Worm (Caenorhabditis elegans) whole organism, L2 larva: ENCODE measurements around the gene F09C6.14.

Experiments used
- C34F6.9 ChIP-seq: fragments of 150-350 bp; optimal IDR thresholded peaks from 2 replicates; lab custom pipeline; 2014; ENCODE audit warnings: missing biosample characterization, missing genetic modification characterization
- R02D3.7 ChIP-seq: fragments of 150-350 bp; optimal IDR thresholded peaks from 2 replicates; lab custom pipeline; 2014; ENCODE audit warnings: missing biosample characterization, missing genetic modification characterization
- Y55F3AM.14 ChIP-seq: fragments of 200-800 bp; sonication (Bioruptor generic); optimal IDR thresholded peaks from 2 replicates; lab custom pipeline; 2018; ENCODE audit warnings: mild to moderate bottlenecking, missing genetic modification characterization, missing compliant biosample characterization
- alr-1 ChIP-seq: fragments of 150-350 bp; optimal IDR thresholded peaks from 2 replicates; lab custom pipeline; 2014; ENCODE audit warnings: missing biosample characterization, missing genetic modification characterization
- aly-2 ChIP-seq: fragments of 150-350 bp; optimal IDR thresholded peaks from 2 replicates; lab custom pipeline; 2014; ENCODE audit warnings: missing biosample characterization, missing genetic modification characterization
- ama-1 ChIP-seq: fragments of 150-350 bp; optimal IDR thresholded peaks from 2 replicates; lab custom pipeline; 2018; ENCODE audit warnings: inconsistent platforms
- blmp-1 ChIP-seq: sonication (generic microtip); optimal IDR thresholded peaks from 2 replicates; lab custom pipeline; 2017; ENCODE audit warnings: missing genetic modification characterization, mild to moderate bottlenecking, missing compliant biosample characterization, antibody characterized with exemption, moderate library complexity; ENCODE audit not compliant: insufficient read depth
- ceh-16 ChIP-seq: fragments of 150-350 bp; optimal IDR thresholded peaks from 2 replicates; lab custom pipeline; 2014; ENCODE audit warnings: missing biosample characterization, missing genetic modification characterization
- ceh-82 ChIP-seq: fragments of 150-350 bp; optimal IDR thresholded peaks from 2 replicates; lab custom pipeline; 2014; ENCODE audit warnings: missing biosample characterization, missing genetic modification characterization
- crh-2 ChIP-seq: sonication (generic microtip); optimal IDR thresholded peaks from 2 replicates; lab custom pipeline; 2017; ENCODE audit warnings: missing biosample characterization, missing genetic modification characterization
- dmd-4 ChIP-seq: sonication (generic microtip); optimal IDR thresholded peaks from 2 replicates; lab custom pipeline; 2017; ENCODE audit warnings: missing biosample characterization, missing genetic modification characterization
- egl-27 ChIP-seq: sonication (generic microtip); optimal IDR thresholded peaks from 3 replicates; lab custom pipeline; 2017; ENCODE audit warnings: missing biosample characterization, missing genetic modification reagents, missing genetic modification characterization
- elt-1 ChIP-seq: fragments of 150-350 bp; optimal IDR thresholded peaks from 2 replicates; lab custom pipeline; 2014; ENCODE audit warnings: missing biosample characterization, missing genetic modification characterization
- fos-1 ChIP-seq: fragments of 150-350 bp; optimal IDR thresholded peaks from 2 replicates; lab custom pipeline; 2014; ENCODE audit warnings: missing biosample characterization, missing genetic modification characterization
- lin-39 ChIP-seq: fragments of 150-350 bp; optimal IDR thresholded peaks from 2 replicates; lab custom pipeline; 2014; ENCODE audit warnings: missing biosample characterization, missing genetic modification reagents, missing genetic modification characterization
- mbf-1 ChIP-seq: sonication (generic microtip); optimal IDR thresholded peaks from 2 replicates; lab custom pipeline; 2017; ENCODE audit warnings: missing biosample characterization, missing genetic modification characterization
- mdl-1 ChIP-seq, 2 experiments: fragments of 150-350 bp in 1 of 2; sonication (generic microtip) in 1 of 2; optimal IDR thresholded peaks; 2 replicates each; lab custom pipeline; 2017; ENCODE audit warnings: missing biosample characterization in 2 of 2, missing genetic modification characterization in 2 of 2
- nhr-10 ChIP-seq: sonication (generic microtip); optimal IDR thresholded peaks from 2 replicates; lab custom pipeline; 2017; ENCODE audit warnings: missing biosample characterization, missing genetic modification characterization
- nhr-11 ChIP-seq: fragments of 150-350 bp; optimal IDR thresholded peaks from 2 replicates; lab custom pipeline; 2014; ENCODE audit warnings: missing biosample characterization, missing genetic modification characterization
- nhr-12 ChIP-seq: fragments of 150-350 bp; optimal IDR thresholded peaks from 2 replicates; lab custom pipeline; 2014; ENCODE audit warnings: missing biosample characterization, missing genetic modification characterization
- nhr-129 ChIP-seq: fragments of 150-350 bp; optimal IDR thresholded peaks from 2 replicates; lab custom pipeline; 2014; ENCODE audit warnings: missing biosample characterization, missing genetic modification characterization
- nhr-23 ChIP-seq: fragments of 150-350 bp; optimal IDR thresholded peaks from 2 replicates; lab custom pipeline; 2014; ENCODE audit warnings: missing biosample characterization, missing genetic modification reagents, missing genetic modification characterization
- nhr-25 ChIP-seq: fragments of 150-350 bp; sonication (generic microtip); optimal IDR thresholded peaks from 3 replicates; lab custom pipeline; 2014; ENCODE audit warnings: missing biosample characterization, missing genetic modification characterization
- nhr-6 ChIP-seq: fragments of 150-350 bp; optimal IDR thresholded peaks from 2 replicates; lab custom pipeline; 2014; ENCODE audit warnings: missing biosample characterization, missing genetic modification characterization
- nhr-77 ChIP-seq: fragments of 150-350 bp; optimal IDR thresholded peaks from 2 replicates; lab custom pipeline; 2014; ENCODE audit warnings: missing biosample characterization, missing genetic modification characterization
- sma-3 ChIP-seq: sonication (generic microtip); optimal IDR thresholded peaks from 2 replicates; lab custom pipeline; 2016; ENCODE audit warnings: missing genetic modification reagents, missing genetic modification characterization, missing compliant biosample characterization
- sma-9 ChIP-seq, 2 experiments: fragments of 150-350 bp in 1 of 2; sonication (generic microtip) in 1 of 2; optimal IDR thresholded peaks; 2 replicates each; lab custom pipeline; 2014 to 2016; ENCODE audit warnings: missing genetic modification characterization in 2 of 2, mild to moderate bottlenecking in 1 of 2, missing biosample characterization in 1 of 2, missing compliant biosample characterization in 1 of 2, missing genetic modification reagents in 1 of 2, moderate library complexity in 1 of 2
- unc-39 ChIP-seq: fragments of 150-350 bp; optimal IDR thresholded peaks from 2 replicates; lab custom pipeline; 2014; ENCODE audit warnings: missing biosample characterization, missing genetic modification characterization
- unc-55 ChIP-seq: fragments of 150-350 bp; sonication (generic microtip); optimal IDR thresholded peaks from 3 replicates; lab custom pipeline; 2014; ENCODE audit warnings: missing biosample characterization, missing genetic modification reagents, missing genetic modification characterization
- zag-1 ChIP-seq: fragments of 150-350 bp; optimal IDR thresholded peaks from 2 replicates; lab custom pipeline; 2014; ENCODE audit warnings: missing biosample characterization, missing genetic modification characterization
- ztf-4 ChIP-seq: fragments of 150-350 bp; optimal IDR thresholded peaks from 2 replicates; lab custom pipeline; 2014; ENCODE audit warnings: missing biosample characterization, missing genetic modification characterization

The F09C6.14 gene

ce11 chrV:16853956-16854683 lies 26.7 kb upstream of the F09C6.14 start, which contains the start of the genes clec-35 and clec-27:
clec-35 (minus strand) TSS chrV:16854056.
clec-27 (plus strand) TSS chrV:16854633.
- TF ChIP-seq ceh-82 (tag; lab: Kevin White, UChicago): no peak

- TF ChIP-seq nhr-6 (tag; lab: Kevin White, UChicago) (no peak), sma-9 (GFP tag; optimal IDR thresholded peaks at IDR 0.05; lab: Kevin White, UChicago) (no peak), sma-9 (tag; optimal IDR thresholded peaks at IDR 0.05; lab: Kevin White, UChicago) (no peak), ceh-82 (tag; lab: Kevin White, UChicago) (no peak), R02D3.7 (tag; lab: Kevin White, UChicago) (no peak), unc-39 (no peak), unc-55 (no peak), nhr-10 (tag; lab: Kevin White, UChicago) (no peak), ama-1 (lab: Kevin White, UChicago) (no peak)
These were observed 22.8 kb upstream of the F09C6.14 start, which contains the start of the genes clec-31 and clec-22 for ce11 chrV:16857977-16858479. clec-31 (minus strand) TSS chrV:16858077. clec-22 (plus strand) TSS chrV:16858429.

- no peak for TF ChIP-seq nhr-77 (tag; lab: Kevin White, UChicago)
- no peak for TF ChIP-seq mdl-1 (tag; optimal IDR thresholded peaks at IDR 0.05; lab: Kevin White, UChicago)
- no peak for TF ChIP-seq nhr-10 (tag; lab: Kevin White, UChicago)
- TF ChIP-seq lin-39: no peak
- TF ChIP-seq nhr-25 (tag; lab: Kevin White, UChicago): no peak
- TF ChIP-seq crh-2 (tag; lab: Kevin White, UChicago): no peak
- no peak for TF ChIP-seq nhr-23
- no peak for TF ChIP-seq sma-3 (GFP tag; lab: Kevin White, UChicago)
- TF ChIP-seq blmp-1 (tag; lab: Kevin White, UChicago): no peak
- TF ChIP-seq ceh-82 (tag; lab: Kevin White, UChicago): no peak
- no peak for TF ChIP-seq ama-1 (lab: Kevin White, UChicago)
- no peak for TF ChIP-seq R02D3.7 (tag; lab: Kevin White, UChicago)
- TF ChIP-seq nhr-12 (tag; lab: Kevin White, UChicago): no peak
- no peak for TF ChIP-seq fos-1 (tag; lab: Kevin White, UChicago)
- TF ChIP-seq zag-1 (tag; lab: Kevin White, UChicago): no peak
- TF ChIP-seq alr-1 (tag; lab: Kevin White, UChicago): no peak
- TF ChIP-seq egl-27: no peak
- no peak for TF ChIP-seq aly-2 (tag; lab: Kevin White, UChicago)
- TF ChIP-seq nhr-6 (tag; lab: Kevin White, UChicago): no peak
- no peak for TF ChIP-seq dmd-4 (tag; lab: Kevin White, UChicago)
These were observed 19.1 kb upstream of the F09C6.14 start, which contains the start of the genes clec-32 and clec-24 for ce11 chrV:16861719-16862118. clec-32 (minus strand) TSS chrV:16861819. clec-24 (plus strand) TSS chrV:16862012.

ce11 chrV:16865404-16865803 lies 15.4 kb upstream of the F09C6.14 start, which contains the start of gene clec-28:
clec-28 (plus strand) TSS chrV:16865704.
- no peak for TF ChIP-seq mbf-1 (tag; lab: Kevin White, UChicago)
- TF ChIP-seq ceh-82 (tag; lab: Kevin White, UChicago): no peak
- no peak for TF ChIP-seq ztf-4
- TF ChIP-seq elt-1: no peak
- no peak for TF ChIP-seq nhr-129 (tag; lab: Kevin White, UChicago)
- TF ChIP-seq sma-9 (GFP tag; optimal IDR thresholded peaks at IDR 0.05; lab: Kevin White, UChicago): no peak
- TF ChIP-seq sma-9 (tag; optimal IDR thresholded peaks at IDR 0.05; lab: Kevin White, UChicago): no peak

- TF ChIP-seq Y55F3AM.14 (GFP tag; lab: Kevin White, UChicago) (no peak), nhr-11 (no peak), lin-39 (no peak), dmd-4 (tag; lab: Kevin White, UChicago) (no peak), C34F6.9 (no peak), nhr-77 (tag; lab: Kevin White, UChicago) (no peak), nhr-23 (no peak), ceh-16 (no peak), zag-1 (tag; lab: Kevin White, UChicago) (no peak), R02D3.7 (tag; lab: Kevin White, UChicago) (no peak)
These were observed 11.0 kb upstream of the F09C6.14 start, which contains the start of gene clec-33 for ce11 chrV:16869740-16870139. clec-33 (minus strand) TSS chrV:16869840.
